Worm (Caenorhabditis elegans) whole organism, midembryonic: ENCODE measurements around the gene F14D2.8.
A peak's percentile ranks its signal among the peaks of the same experiment; 100 is the strongest.

Source experiments
- T22C8.4 ChIP-seq: fragments of 200-800 bp; sonication (Bioruptor generic); IDR thresholded peaks from 2 replicates; pipeline ENCODE4 v1.3.6; 2022; ENCODE audit warnings: missing genetic modification characterization, missing compliant biosample characterization
- cog-1 ChIP-seq: sonication (generic microtip); optimal IDR thresholded peaks from 2 replicates; lab custom pipeline; 2016; ENCODE audit warnings: missing genetic modification characterization, missing compliant biosample characterization
- flt-1 ChIP-seq: fragments of 200-800 bp; sonication (Bioruptor generic); IDR thresholded peaks from 2 replicates; pipeline ENCODE4 v1.3.6; 2022; ENCODE audit warnings: missing genetic modification characterization, missing compliant biosample characterization
- klf-2 ChIP-seq: fragments of 200-800 bp; sonication (Bioruptor generic); conservative IDR thresholded peaks from 2 replicates; pipeline ENCODE4 v1.3.6; 2022; ENCODE audit warnings: missing genetic modification reagents, missing genetic modification characterization, missing compliant biosample characterization
- med-1 ChIP-seq: sonication (generic microtip); optimal IDR thresholded peaks from 2 replicates; lab custom pipeline; 2017; ENCODE audit warnings: missing genetic modification characterization, mild to moderate bottlenecking, missing compliant biosample characterization, antibody characterized with exemption, missing genetic modification reagents; ENCODE audit not compliant: insufficient read depth
- ref-1 ChIP-seq: fragments of 200-800 bp; sonication (Bioruptor generic); conservative IDR thresholded peaks from 2 replicates; pipeline ENCODE4 v1.3.6; 2022; ENCODE audit warnings: missing genetic modification reagents, missing genetic modification characterization, missing compliant biosample characterization
- tab-1 ChIP-seq: fragments of 200-800 bp; sonication (Bioruptor generic); IDR thresholded peaks from 2 replicates; pipeline ENCODE4 v1.3.6; 2022; ENCODE audit warnings: missing genetic modification characterization, missing compliant biosample characterization
- ztf-23 ChIP-seq: fragments of 200-800 bp; sonication (Bioruptor generic); IDR thresholded peaks from 2 replicates; pipeline ENCODE4 v1.3.6; 2022; ENCODE audit warnings: missing genetic modification reagents, missing genetic modification characterization, missing compliant biosample characterization
- ztf-29 ChIP-seq: fragments of 200-800 bp; sonication (Bioruptor generic); IDR thresholded peaks from 2 replicates; pipeline ENCODE4 v1.3.6; 2022; ENCODE audit warnings: missing genetic modification reagents, missing genetic modification characterization, missing compliant biosample characterization

Gene F14D2.8

ce11 chrII:3323179-3323578 is 26.5 kb downstream of the F14D2.8 start, which contains the start of gene Y46D2A.2:
Gene Y46D2A.2, minus strand, starts transcription at chrII:3323279.
- no peak for TF ChIP-seq ztf-23 (GFP tag; lab: Robert Waterston, UW)
- no peak for TF ChIP-seq T22C8.4
- TF ChIP-seq klf-2: no peak

DNA sequence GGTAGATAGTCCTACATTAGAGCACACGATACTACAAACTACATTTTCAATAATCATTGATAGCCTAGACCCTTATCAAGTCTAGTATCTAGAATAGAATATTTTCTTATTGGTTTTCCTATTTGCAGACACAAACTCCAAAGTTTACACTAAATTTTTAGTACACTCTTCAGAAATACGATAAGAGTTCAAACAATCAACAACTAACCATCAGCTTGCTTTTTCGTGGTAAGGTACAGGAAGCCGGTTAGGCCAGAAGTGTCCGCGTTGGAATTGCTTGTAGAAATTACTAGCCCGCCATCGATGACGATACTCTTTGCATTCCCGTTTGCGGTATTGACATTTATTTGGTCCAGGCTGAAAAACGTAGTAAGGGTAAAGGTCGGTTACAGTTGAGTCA is 27.4 kb downstream of the F14D2.8 start, which contains the start of gene Y46D2A.1:
Gene Y46D2A.1, plus strand, starts transcription at position 301 of the 400 bp plus-strand sequence.
- TF ChIP-seq tab-1: no peak
- no peak for TF ChIP-seq ztf-23 (GFP tag; lab: Robert Waterston, UW)
- no peak for TF ChIP-seq cog-1 (tag; lab: Kevin White, UChicago)
- TF ChIP-seq klf-2: no peak
- TF ChIP-seq T22C8.4: no peak
- no peak for TF ChIP-seq med-1 (GFP tag; lab: Kevin White, UChicago)
- no peak for TF ChIP-seq flt-1 (GFP tag; lab: Robert Waterston, UW)
- no peak for TF ChIP-seq ztf-29 (GFP tag; lab: Robert Waterston, UW)
- no peak for TF ChIP-seq ref-1 (GFP tag; lab: Robert Waterston, UW)

DNA sequence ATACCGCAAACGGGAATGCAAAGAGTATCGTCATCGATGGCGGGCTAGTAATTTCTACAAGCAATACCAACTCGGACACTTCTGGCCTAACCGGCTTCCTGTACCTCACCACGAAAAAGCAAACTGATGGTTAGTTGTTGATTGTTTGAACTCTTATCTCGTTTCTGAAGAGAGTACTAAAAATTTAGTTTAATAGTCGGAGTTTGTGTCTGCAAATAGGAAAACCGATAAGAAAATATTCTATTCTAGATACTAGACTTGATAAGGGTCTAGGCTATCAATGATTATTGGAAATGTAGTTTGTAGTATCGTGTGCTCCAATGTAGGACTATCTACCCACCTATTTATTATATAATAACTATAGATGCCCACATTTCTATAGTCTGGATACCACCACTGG is 30.8 kb downstream of the F14D2.8 start:
- TF ChIP-seq ztf-23 (GFP tag; lab: Robert Waterston, UW): no peak
- no peak for TF ChIP-seq klf-2
- TF ChIP-seq tab-1: no peak
- no peak for TF ChIP-seq flt-1 (GFP tag; lab: Robert Waterston, UW)
- TF ChIP-seq cog-1 (tag; lab: Kevin White, UChicago): no peak
- no peak for TF ChIP-seq ztf-29 (GFP tag; lab: Robert Waterston, UW)
- no peak for TF ChIP-seq med-1 (GFP tag; lab: Kevin White, UChicago)
- no peak for TF ChIP-seq ref-1 (GFP tag; lab: Robert Waterston, UW)

- TF ChIP-seq med-1 (GFP tag; lab: Kevin White, UChicago) (no peak), tab-1 (no peak), ref-1 (GFP tag; lab: Robert Waterston, UW) (no peak)
Measured at ce11 chrII:3313442-3313841, 36.2 kb downstream of the F14D2.8 start, which contains the start of gene F39E9.6. Gene F39E9.6, minus strand, starts transcription at chrII:3313542.

DNA sequence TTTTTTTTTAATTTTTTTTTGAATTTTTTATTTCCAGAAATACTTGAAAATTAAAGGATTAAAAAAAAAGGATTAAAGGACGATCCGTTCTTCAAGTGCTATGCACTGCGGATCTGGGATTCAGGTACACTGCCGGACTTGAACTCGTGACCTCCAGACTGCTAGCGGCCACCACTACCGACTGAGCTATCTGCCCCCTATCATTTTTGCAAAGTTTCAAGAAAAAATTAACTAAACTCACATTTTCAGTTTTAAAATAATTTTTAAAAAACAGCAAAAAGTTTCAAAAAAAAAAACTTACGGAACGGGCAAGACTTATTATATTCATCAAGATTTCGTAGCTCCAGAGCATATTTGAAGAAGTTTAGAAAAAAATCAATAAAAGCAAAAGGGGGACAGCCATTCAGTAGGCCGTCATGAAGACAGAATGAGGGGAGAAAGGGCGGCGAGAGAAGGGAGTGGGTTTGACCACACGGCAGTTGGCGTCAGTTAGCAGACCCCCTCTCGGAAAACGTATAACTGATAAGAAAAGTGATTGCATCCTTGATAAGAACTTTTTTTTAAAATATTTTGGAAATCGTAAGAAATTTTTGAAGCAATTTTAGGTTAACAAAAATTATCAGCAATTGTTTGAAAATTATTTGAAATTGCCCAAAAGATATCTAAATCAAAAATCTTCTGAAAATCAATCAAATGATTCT is 38.6 kb downstream of the F14D2.8 start:
- TF ChIP-seq tab-1 (no peak), ref-1 (GFP tag; lab: Robert Waterston, UW) (no peak), med-1 (GFP tag; lab: Kevin White, UChicago) (no peak), T22C8.4 (peak; percentile 48), ztf-23 (GFP tag; lab: Robert Waterston, UW) (no peak), flt-1 (GFP tag; lab: Robert Waterston, UW) (no peak), cog-1 (tag; lab: Kevin White, UChicago) (no peak), klf-2 (no peak)

DNA sequence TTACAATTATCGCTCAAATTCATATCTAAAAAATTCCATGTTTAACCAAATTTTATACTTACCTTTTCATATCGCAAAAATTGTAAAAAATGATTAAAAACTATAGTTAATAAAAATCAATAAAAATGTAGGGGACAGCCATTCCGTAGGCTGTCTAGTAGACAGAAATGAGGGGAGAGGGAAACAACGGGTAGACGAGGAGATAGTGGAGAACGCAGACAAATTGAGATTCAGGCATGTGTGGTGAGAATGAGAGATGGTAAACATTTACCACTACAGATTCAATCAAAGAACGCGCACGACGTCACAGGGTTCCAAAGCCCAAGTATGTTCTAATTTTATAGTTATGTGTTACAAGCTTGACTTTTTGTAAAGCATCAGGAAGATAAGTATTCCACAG is 46.1 kb downstream of the F14D2.8 start:
- TF ChIP-seq cog-1 (tag; lab: Kevin White, UChicago) (peak; percentile 12), flt-1 (GFP tag; lab: Robert Waterston, UW) (no peak), med-1 (GFP tag; lab: Kevin White, UChicago) (no peak), tab-1 (no peak), klf-2 (no peak), ztf-29 (GFP tag; lab: Robert Waterston, UW) (no peak), T22C8.4 (peak; percentile 32; the same call in 1 of the 2 replicates)

DNA sequence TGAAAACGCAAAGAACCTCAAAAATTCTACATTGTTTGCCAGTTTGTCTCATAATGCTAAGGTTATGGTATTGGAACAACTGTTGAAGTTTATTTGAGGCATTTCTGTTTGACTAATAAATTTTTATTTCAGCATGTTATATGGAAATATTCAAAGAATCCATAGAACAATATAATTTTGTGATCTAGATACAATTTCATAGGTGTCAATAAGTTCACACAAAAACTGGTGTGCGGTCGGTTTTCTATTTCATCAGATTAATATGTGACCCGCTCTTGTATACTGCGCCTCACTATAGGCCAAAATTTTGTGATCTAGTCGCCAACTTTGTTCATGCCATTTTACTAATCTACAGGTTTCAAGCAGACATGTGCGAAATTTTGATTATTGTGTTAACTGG is 50.2 kb downstream of the F14D2.8 start, which contains the start of gene btb-22:
Gene btb-22, plus strand, starts transcription at position 301 of the 400 bp plus-strand sequence.
- TF ChIP-seq med-1 (GFP tag; lab: Kevin White, UChicago) (no peak), tab-1 (no peak), T22C8.4 (no peak), cog-1 (tag; lab: Kevin White, UChicago) (no peak), ztf-29 (GFP tag; lab: Robert Waterston, UW) (no peak), ztf-23 (GFP tag; lab: Robert Waterston, UW) (no peak), klf-2 (no peak), ref-1 (GFP tag; lab: Robert Waterston, UW) (no peak), flt-1 (GFP tag; lab: Robert Waterston, UW) (no peak)

DNA sequence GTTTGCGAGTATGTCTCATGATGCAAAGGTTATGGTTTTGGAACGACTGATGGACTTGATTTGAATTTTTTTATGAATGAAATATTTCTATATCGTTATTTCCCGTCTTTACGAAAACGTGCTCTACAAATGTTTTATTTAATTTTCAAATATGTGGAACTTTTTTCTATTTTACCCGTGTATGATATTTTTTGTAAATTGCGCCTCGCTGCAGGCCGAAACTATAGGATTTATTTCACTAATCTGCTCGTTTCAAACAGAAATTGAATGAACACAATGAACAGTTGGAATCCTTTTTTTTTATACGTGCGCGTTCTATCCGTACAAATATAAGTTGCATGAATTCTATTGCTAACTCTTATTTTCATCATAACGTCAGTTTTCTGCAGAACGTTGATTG is 51.8 kb downstream of the F14D2.8 start, which contains the start of gene btb-18:
Gene btb-18, plus strand, starts transcription at position 301 of the 400 bp plus-strand sequence.
- TF ChIP-seq ztf-29 (GFP tag; lab: Robert Waterston, UW) (no peak), ztf-23 (GFP tag; lab: Robert Waterston, UW) (no peak), klf-2 (no peak), tab-1 (no peak), cog-1 (tag; lab: Kevin White, UChicago) (no peak), ref-1 (GFP tag; lab: Robert Waterston, UW) (no peak), T22C8.4 (no peak), flt-1 (GFP tag; lab: Robert Waterston, UW) (no peak), med-1 (GFP tag; lab: Kevin White, UChicago) (no peak)
